Worm (Caenorhabditis elegans): ENCODE results near the gene C04G6.6.

DNA sequence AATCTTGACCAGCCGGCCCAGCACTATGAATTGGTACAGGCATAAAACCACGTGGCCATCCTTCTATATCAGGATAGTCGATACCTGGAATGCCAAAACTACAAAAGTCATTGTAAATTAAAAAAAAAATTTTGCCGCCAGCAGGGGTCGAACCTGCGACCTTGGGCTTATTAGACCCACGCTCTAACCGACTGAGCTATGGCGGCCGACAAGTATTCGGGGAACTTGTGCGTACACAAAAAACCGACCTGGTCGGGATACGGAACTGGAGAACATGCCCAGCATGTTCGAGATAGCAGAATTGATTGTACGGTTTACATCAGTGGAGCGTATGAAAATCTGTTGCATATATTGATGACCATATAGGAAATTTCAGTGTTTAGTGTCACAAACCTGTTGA is 42.2 kb downstream of the C04G6.6 start:
- TF ChIP-seq unc-62 (GFP tag; optimal IDR thresholded peaks at IDR 0.05), result no peak
- no peak for TF ChIP-seq dmd-4 (tag; optimal IDR thresholded peaks at IDR 0.05)
- no peak for TF ChIP-seq nhr-12 (tag; optimal IDR thresholded peaks at IDR 0.05)
- TF ChIP-seq nhr-10 (tag; optimal IDR thresholded peaks at IDR 0.05), result no peak

Data from whole organism, L2 larva.